Worm (Caenorhabditis elegans) whole organism, L1 larva: Measurements from ENCODE around the gene C37H5.13.
A peak's percentile ranks its signal among the peaks of the same experiment; 100 is the strongest.

Experiments used
- C16A3.4 ChIP-seq: fragments of 150-350 bp; optimal IDR thresholded peaks from 2 replicates; lab custom pipeline; 2014; ENCODE audit warnings: missing biosample characterization, missing genetic modification characterization
- C34B4.2 ChIP-seq: sonication (generic microtip); optimal IDR thresholded peaks from 2 replicates; lab custom pipeline; 2017; ENCODE audit warnings: mild to moderate bottlenecking, missing genetic modification characterization, missing compliant biosample characterization
- Y116A8C.19 ChIP-seq: sonication (generic microtip); optimal IDR thresholded peaks from 2 replicates; lab custom pipeline; 2016; ENCODE audit warnings: missing compliant biosample characterization, missing genetic modification characterization, borderline replicate concordance
- aha-1 ChIP-seq: fragments of 150-350 bp; optimal IDR thresholded peaks from 2 replicates; lab custom pipeline; 2014; ENCODE audit warnings: missing biosample characterization, missing genetic modification characterization
- aly-2 ChIP-seq: fragments of 150-350 bp; optimal IDR thresholded peaks from 2 replicates; lab custom pipeline; 2014; ENCODE audit warnings: missing biosample characterization, missing genetic modification characterization
- blmp-1 ChIP-seq: fragments of 150-350 bp; optimal IDR thresholded peaks from 2 replicates; lab custom pipeline; 2014; ENCODE audit warnings: missing biosample characterization, missing genetic modification characterization
- ceh-82 ChIP-seq, 3 experiments: fragments of 150-350 bp in 1 of 3; sonication (generic microtip) in 2 of 3; optimal IDR thresholded peaks; 2 replicates each; lab custom pipeline; 2014 to 2017; ENCODE audit warnings: missing biosample characterization in 3 of 3, missing genetic modification characterization in 3 of 3
- ceh-90 ChIP-seq: sonication (generic microtip); optimal IDR thresholded peaks from 2 replicates; lab custom pipeline; 2016; ENCODE audit warnings: missing genetic modification characterization, missing compliant biosample characterization
- ces-1 ChIP-seq: fragments of 150-350 bp; optimal IDR thresholded peaks from 2 replicates; lab custom pipeline; 2014; ENCODE audit warnings: missing biosample characterization, missing genetic modification reagents, missing genetic modification characterization
- dpl-1 ChIP-seq, 3 experiments: fragments of 150-350 bp in 2 of 3; sonication (generic microtip) in 1 of 3; optimal IDR thresholded peaks; 2 replicates each; lab custom pipeline; 2014 to 2017; ENCODE audit warnings: missing biosample characterization in 3 of 3, missing genetic modification characterization in 3 of 3, missing genetic modification reagents in 3 of 3
- dsc-1 ChIP-seq: sonication (generic microtip); optimal IDR thresholded peaks from 2 replicates; lab custom pipeline; 2016; ENCODE audit warnings: mild to moderate bottlenecking, missing genetic modification characterization, missing compliant biosample characterization
- efl-1 ChIP-seq, 4 experiments: fragments of 150-350 bp; optimal IDR thresholded peaks in 3 of 4; peaks in 1 of 4; 1 replicate in 1 of 4; 2 replicates in 3 of 4; lab custom pipeline; 2014; ENCODE audit warnings: missing biosample characterization in 2 of 4, missing genetic modification characterization in 2 of 4, missing genetic modification reagents in 2 of 4
- egl-13 ChIP-seq: sonication (generic microtip); optimal IDR thresholded peaks from 2 replicates; lab custom pipeline; 2016; ENCODE audit warnings: missing genotype, missing genetic modification reagents, missing genetic modification characterization, missing compliant biosample characterization
- egl-27 ChIP-seq, 2 experiments: fragments of 150-350 bp in 1 of 2; sonication (generic microtip); optimal IDR thresholded peaks; 3 replicates each; lab custom pipeline; 2017 to 2018; ENCODE audit warnings: missing biosample characterization in 2 of 2, missing genetic modification characterization in 2 of 2, missing genetic modification reagents in 2 of 2
- elt-3 ChIP-seq, 6 experiments: fragments of 150-350 bp in 1 of 6; sonication (generic microtip); optimal IDR thresholded peaks; 2 replicates each; lab custom pipeline; 2017 to 2018; ENCODE audit warnings: missing biosample characterization in 6 of 6, missing genetic modification characterization in 6 of 6, inconsistent platforms in 1 of 6
- fkh-10 ChIP-seq: sonication (generic microtip); optimal IDR thresholded peaks from 2 replicates; lab custom pipeline; 2017; ENCODE audit warnings: missing biosample characterization, missing genetic modification reagents, missing genetic modification characterization
- fkh-4 ChIP-seq: sonication (generic microtip); optimal IDR thresholded peaks from 2 replicates; lab custom pipeline; 2016; ENCODE audit warnings: missing compliant biosample characterization, missing genetic modification characterization, borderline replicate concordance
- fkh-8 ChIP-seq: sonication (generic microtip); optimal IDR thresholded peaks from 2 replicates; lab custom pipeline; 2016; ENCODE audit warnings: mild to moderate bottlenecking, missing genetic modification characterization, missing compliant biosample characterization
- grh-1 ChIP-seq: fragments of 200-800 bp; sonication (Bioruptor generic); IDR thresholded peaks from 2 replicates; pipeline ENCODE4 v1.3.6; 2022; ENCODE audit warnings: missing genetic modification reagents, missing genetic modification characterization, missing compliant biosample characterization
- hlh-17 ChIP-seq: fragments of 200-800 bp; sonication (Bioruptor generic); optimal IDR thresholded peaks from 2 replicates; lab custom pipeline; 2018; ENCODE audit warnings: missing genetic modification characterization, mild to moderate bottlenecking, missing compliant biosample characterization, moderate library complexity, borderline replicate concordance
- hpl-2 ChIP-seq: fragments of 150-350 bp; optimal IDR thresholded peaks from 2 replicates; lab custom pipeline; 2014; ENCODE audit warnings: missing biosample characterization, missing genetic modification reagents, missing genetic modification characterization
- isw-1 ChIP-seq: fragments of 200-800 bp; sonication (Bioruptor generic); IDR thresholded peaks from 2 replicates; pipeline ENCODE4 v1.3.6; 2022; ENCODE audit warnings: missing genetic modification characterization, missing compliant biosample characterization
- lin-35 ChIP-seq, 2 experiments: fragments of 150-350 bp; optimal IDR thresholded peaks; 2 replicates each; lab custom pipeline; 2014; ENCODE audit warnings: missing biosample characterization in 2 of 2, missing genetic modification characterization in 2 of 2, missing genetic modification reagents in 2 of 2
- lsy-2 ChIP-seq, 2 experiments: fragments of 150-350 bp; optimal IDR thresholded peaks; 2 replicates each; lab custom pipeline; 2014; ENCODE audit warnings: missing biosample characterization in 2 of 2, missing genetic modification characterization in 2 of 2
- mab-9 ChIP-seq: fragments of 200-800 bp; sonication (Bioruptor generic); IDR thresholded peaks from 2 replicates; pipeline ENCODE4 v1.3.6; 2022; ENCODE audit warnings: missing genetic modification reagents, missing genetic modification characterization, missing compliant biosample characterization
- mdl-1 ChIP-seq, 2 experiments: fragments of 150-350 bp; optimal IDR thresholded peaks; 2 replicates each; lab custom pipeline; 2014 to 2017; ENCODE audit warnings: missing biosample characterization in 2 of 2, missing genetic modification characterization in 2 of 2, inconsistent platforms in 1 of 2
- nhr-19 ChIP-seq: fragments of 200-800 bp; sonication (Bioruptor generic); conservative IDR thresholded peaks from 2 replicates; pipeline ENCODE4 v1.3.6; 2022; ENCODE audit warnings: missing genetic modification characterization, missing compliant biosample characterization
- nhr-20 ChIP-seq: sonication (generic microtip); optimal IDR thresholded peaks from 2 replicates; lab custom pipeline; 2016; ENCODE audit warnings: mild to moderate bottlenecking, missing genetic modification characterization, missing compliant biosample characterization
- nhr-237 ChIP-seq: fragments of 150-350 bp; optimal IDR thresholded peaks from 2 replicates; lab custom pipeline; 2014; ENCODE audit warnings: missing biosample characterization, missing genetic modification characterization
- nhr-28 ChIP-seq: fragments of 150-350 bp; optimal IDR thresholded peaks from 2 replicates; lab custom pipeline; 2014; ENCODE audit warnings: missing biosample characterization, missing genetic modification characterization
- nhr-71 ChIP-seq: sonication (generic microtip); optimal IDR thresholded peaks from 2 replicates; lab custom pipeline; 2016; ENCODE audit warnings: mild to moderate bottlenecking, missing genetic modification characterization, moderate library complexity, missing compliant biosample characterization
- nhr-77 ChIP-seq: fragments of 150-350 bp; optimal IDR thresholded peaks from 2 replicates; lab custom pipeline; 2014; ENCODE audit warnings: missing biosample characterization, missing genetic modification characterization
- pag-3 ChIP-seq: sonication (generic microtip); optimal IDR thresholded peaks from 2 replicates; lab custom pipeline; 2017; ENCODE audit warnings: missing genetic modification characterization, mild to moderate bottlenecking, missing compliant biosample characterization, antibody characterized with exemption, borderline replicate concordance; ENCODE audit not compliant: insufficient read depth
- pqm-1 ChIP-seq: sonication (generic microtip); optimal IDR thresholded peaks from 3 replicates; lab custom pipeline; 2017; ENCODE audit warnings: missing biosample characterization, missing genetic modification characterization
- skn-1 ChIP-seq: fragments of 150-350 bp; optimal IDR thresholded peaks from 2 replicates; lab custom pipeline; 2014; ENCODE audit warnings: missing biosample characterization, missing genetic modification characterization
- snpc-4 ChIP-seq: fragments of 150-350 bp; optimal IDR thresholded peaks from 2 replicates; lab custom pipeline; 2014; ENCODE audit warnings: missing biosample characterization, missing genetic modification characterization
- snu-23 ChIP-seq: sonication (generic microtip); optimal IDR thresholded peaks from 2 replicates; lab custom pipeline; 2016; ENCODE audit warnings: missing genetic modification characterization, missing compliant biosample characterization
- swsn-7 ChIP-seq: sonication (generic microtip); optimal IDR thresholded peaks from 2 replicates; lab custom pipeline; 2016; ENCODE audit warnings: missing genetic modification characterization, missing compliant biosample characterization
- tbx-2 ChIP-seq: sonication (generic microtip); optimal IDR thresholded peaks from 2 replicates; lab custom pipeline; 2016; ENCODE audit warnings: missing genetic modification characterization, missing compliant biosample characterization
- unc-30 ChIP-seq: sonication (generic microtip); optimal IDR thresholded peaks from 2 replicates; lab custom pipeline; 2017; ENCODE audit warnings: missing biosample characterization, missing genetic modification characterization
- unc-86 ChIP-seq: sonication (generic microtip); optimal IDR thresholded peaks from 2 replicates; lab custom pipeline; 2016; ENCODE audit warnings: missing genetic modification characterization, missing compliant biosample characterization
- xbp-1 ChIP-seq: sonication (generic microtip); optimal IDR thresholded peaks from 2 replicates; lab custom pipeline; 2016; ENCODE audit warnings: missing genetic modification characterization, missing compliant biosample characterization

The C37H5.13 gene

DNA sequence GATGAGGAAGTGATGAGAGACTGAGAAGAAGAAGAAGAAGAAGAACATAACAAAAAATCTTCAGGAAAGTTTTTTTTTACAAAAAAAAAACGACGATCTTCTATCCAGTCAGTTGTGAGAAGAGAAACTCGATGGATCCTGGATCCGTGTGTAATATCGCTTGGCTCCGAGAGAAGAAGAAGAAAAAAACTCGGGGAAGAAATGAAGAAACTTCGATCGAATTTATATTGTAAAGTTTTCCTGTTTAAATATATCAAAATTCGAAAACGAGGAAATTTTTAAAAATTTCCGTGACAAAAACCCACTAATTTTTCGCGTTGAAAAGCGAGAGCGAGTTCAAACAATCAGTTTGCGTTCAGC is 39.5 kb downstream of the C37H5.13 start, which contains the start of gene adss-1:
Gene adss-1, minus strand, starts transcription at position 101 of the 360 bp plus-strand sequence.
- no peak for TF ChIP-seq nhr-20 (tag; lab: Kevin White, UChicago)
- TF ChIP-seq unc-86: no peak
- TF ChIP-seq nhr-19 (GFP tag; lab: Robert Waterston, UW): no peak
- no peak for TF ChIP-seq unc-30
- no peak for TF ChIP-seq isw-1 (GFP tag; lab: Robert Waterston, UW)
- TF ChIP-seq egl-27 (tag; optimal IDR thresholded peaks at IDR 0.05; lab: Kevin White, UChicago): no peak
- no peak for TF ChIP-seq nhr-28 (tag; lab: Kevin White, UChicago)
- no peak for TF ChIP-seq elt-3 (tag; optimal IDR thresholded peaks at IDR 0.05; lab: Kevin White, UChicago)
- TF ChIP-seq skn-1 (tag; lab: Kevin White, UChicago): no peak
- no peak for TF ChIP-seq nhr-77
- TF ChIP-seq pqm-1 (tag; lab: Kevin White, UChicago): no peak
- no peak for TF ChIP-seq dsc-1 (tag; lab: Kevin White, UChicago)

DNA sequence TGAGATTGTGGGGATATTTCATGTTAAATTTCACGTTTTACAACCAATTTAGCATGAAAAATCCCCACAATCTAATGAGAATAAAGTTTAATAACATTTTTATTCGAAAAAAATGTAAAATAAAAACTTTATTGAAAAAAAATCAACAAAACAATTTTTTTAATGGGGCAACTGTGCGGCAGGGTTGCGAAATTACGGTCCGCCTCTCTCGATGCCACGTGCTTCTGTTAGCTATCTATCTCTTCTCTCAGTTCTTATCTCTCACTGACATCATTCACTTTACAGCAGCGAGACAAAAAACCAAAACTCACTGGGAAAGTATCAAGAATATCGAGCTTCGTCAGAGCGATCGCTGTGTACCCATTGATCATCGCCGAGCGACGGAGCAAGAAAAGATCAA is 42.2 kb downstream of the C37H5.13 start:
- TF ChIP-seq lin-35 (GFP tag; optimal IDR thresholded peaks at IDR 0.05; lab: Kevin White, UChicago) (peak in 1 of 2 experiments; percentile 18), ceh-90 (no peak), hpl-2 (GFP tag; lab: Kevin White, UChicago) (peak; percentile 2), pag-3 (tag; lab: Kevin White, UChicago) (no peak), fkh-8 (tag; lab: Kevin White, UChicago) (no peak), mab-9 (GFP tag; lab: Robert Waterston, UW) (no peak), dpl-1 (GFP tag; optimal IDR thresholded peaks at IDR 0.05; lab: Kevin White, UChicago) (peak in 1 of 3 experiments; percentile 21), mdl-1 (tag; optimal IDR thresholded peaks at IDR 0.05; lab: Kevin White, UChicago) (peak in 1 of 2 experiments; percentile 72), elt-3 (tag; optimal IDR thresholded peaks at IDR 0.05; lab: Kevin White, UChicago) (peak in 1 of 6 experiments; percentile 23), hlh-17 (no peak), tbx-2 (tag; lab: Kevin White, UChicago) (peak; percentile 32), snu-23 (GFP tag; lab: Kevin White, UChicago) (peak; percentile 26), skn-1 (tag; lab: Kevin White, UChicago) (peak; percentile 39), nhr-71 (peak; percentile 65), xbp-1 (tag; lab: Kevin White, UChicago) (no peak), nhr-20 (tag; lab: Kevin White, UChicago) (peak; percentile 22), nhr-19 (GFP tag; lab: Robert Waterston, UW) (peak; percentile 31), lsy-2 (tag; optimal IDR thresholded peaks at IDR 0.05; lab: Kevin White, UChicago) (peak in 1 of 2 experiments; percentile 35), nhr-28 (tag; lab: Kevin White, UChicago) (no peak)

DNA sequence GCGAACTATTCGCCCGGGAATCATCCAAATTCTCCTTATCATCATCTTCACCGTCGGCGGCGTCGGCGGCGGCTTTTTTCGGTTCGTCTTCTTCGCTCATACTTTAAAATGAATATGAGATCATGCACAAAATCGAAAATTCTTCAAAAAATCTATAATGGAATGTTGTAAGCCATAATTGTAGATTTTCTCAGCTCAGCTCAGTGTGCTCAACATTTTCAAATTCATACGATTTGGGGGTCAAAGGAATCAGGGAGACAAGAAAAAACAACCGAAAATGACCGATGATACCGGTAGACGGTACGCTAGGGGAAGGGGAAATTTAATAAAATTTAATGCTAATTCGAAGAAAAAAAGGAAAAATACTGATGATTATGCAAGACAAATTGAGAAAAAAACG is 44.2 kb downstream of the C37H5.13 start, which contains the start of gene ccep-97:
Gene ccep-97, minus strand, starts transcription at position 101 of the 400 bp plus-strand sequence.
- TF ChIP-seq nhr-237 (tag; lab: Kevin White, UChicago) (no peak), grh-1 (GFP tag; lab: Robert Waterston, UW) (no peak), snpc-4 (tag; lab: Kevin White, UChicago) (no peak), nhr-71 (no peak), C16A3.4 (tag; lab: Kevin White, UChicago) (no peak)
- TF ChIP-seq, all 84 proteins: peak for 0

DNA sequence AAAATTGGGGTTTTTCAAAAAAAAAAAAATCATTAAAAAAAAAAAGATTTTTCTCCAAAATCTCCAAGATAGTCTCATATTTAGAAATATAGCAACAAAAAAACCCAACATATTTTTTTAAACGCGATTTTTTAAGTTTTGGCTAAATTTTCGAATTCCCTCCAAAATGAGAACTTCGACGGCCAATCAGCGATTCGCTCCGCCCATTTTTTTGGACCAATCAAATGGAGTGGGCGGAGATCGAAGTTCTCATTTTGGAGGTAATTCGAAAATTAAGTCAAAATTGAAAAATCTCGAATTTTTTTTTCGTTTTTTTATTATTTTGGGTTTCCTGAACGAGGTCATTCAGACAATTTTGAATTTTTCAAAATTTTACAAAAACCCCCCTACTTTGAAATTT is 48.9 kb downstream of the C37H5.13 start:
- TF ChIP-seq pag-3 (tag; lab: Kevin White, UChicago) (no peak), skn-1 (tag; lab: Kevin White, UChicago) (no peak), fkh-10 (no peak), efl-1 (optimal IDR thresholded peaks at IDR 0.05; lab: Kevin White, UChicago) (no peak), efl-1 (GFP tag; optimal IDR thresholded peaks at IDR 0.05 in 1 of 2; lab: Kevin White, UChicago) (peak in 1 of 2 experiments; percentile 18)

DNA sequence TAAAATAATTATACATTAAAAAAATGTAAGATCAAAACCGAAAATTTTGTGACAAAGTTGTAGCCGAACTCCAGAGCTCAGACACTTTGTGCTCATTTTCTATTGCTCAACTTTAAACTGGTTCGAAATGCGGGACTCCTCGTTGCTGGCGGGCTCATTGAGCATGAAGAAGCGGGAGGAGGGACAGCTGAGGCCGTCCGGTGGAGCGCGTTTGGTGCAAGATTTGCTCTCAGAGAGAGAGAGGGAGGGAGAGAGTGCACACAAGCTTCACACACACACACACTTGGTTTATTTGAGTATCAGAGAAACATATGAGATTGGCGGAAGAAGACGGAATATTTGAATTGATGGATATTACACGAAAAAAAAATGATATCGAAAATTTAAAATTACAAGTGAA is 52.1 kb downstream of the C37H5.13 start:
- TF ChIP-seq ces-1 (GFP tag; lab: Kevin White, UChicago): no peak
- no peak for TF ChIP-seq C34B4.2 (tag; lab: Kevin White, UChicago)
- TF ChIP-seq Y116A8C.19 (tag; lab: Kevin White, UChicago): no peak
- TF ChIP-seq aly-2 (tag; lab: Kevin White, UChicago): peak; percentile 14
- TF ChIP-seq egl-13: peak; percentile 32
- peak; percentile 55 for TF ChIP-seq snu-23 (GFP tag; lab: Kevin White, UChicago)
- no peak for TF ChIP-seq fkh-4 (tag; lab: Kevin White, UChicago)
- TF ChIP-seq nhr-20 (tag; lab: Kevin White, UChicago): peak; percentile 30
- TF ChIP-seq aha-1 (tag; lab: Kevin White, UChicago): no peak
- TF ChIP-seq efl-1 (optimal IDR thresholded peaks at IDR 0.05; lab: Kevin White, UChicago): peak; percentile 41 to 51
- TF ChIP-seq efl-1 (GFP tag; optimal IDR thresholded peaks at IDR 0.05 in 1 of 2; lab: Kevin White, UChicago): peak; percentile 42 to 80
- TF ChIP-seq nhr-71: peak; percentile 58
- peak in 2 of 3 experiments; percentile 13 to 65 for TF ChIP-seq ceh-82 (tag; optimal IDR thresholded peaks at IDR 0.05; lab: Kevin White, UChicago)
- TF ChIP-seq dsc-1 (tag; lab: Kevin White, UChicago): peak; percentile 44
- no peak for TF ChIP-seq blmp-1 (tag; lab: Kevin White, UChicago)
- TF ChIP-seq lsy-2 (tag; optimal IDR thresholded peaks at IDR 0.05; lab: Kevin White, UChicago): peak in 1 of 2 experiments; percentile 65
- TF ChIP-seq hpl-2 (GFP tag; lab: Kevin White, UChicago): no peak
- TF ChIP-seq swsn-7 (tag; lab: Kevin White, UChicago): peak; percentile 42
